Worm (Caenorhabditis elegans) whole organism, L4 larva: ENCODE measurements around the gene nhr-241.

ENCODE experiments used
- F26F4.8 ChIP-seq: fragments of 200-800 bp; sonication (Bioruptor generic); conservative IDR thresholded peaks from 2 replicates; pipeline ENCODE4 v1.3.6; 2022; ENCODE audit warnings: missing genetic modification characterization, missing compliant biosample characterization
- ama-1 ChIP-seq: fragments of 150-350 bp; optimal IDR thresholded peaks from 2 replicates; lab custom pipeline; 2014; ENCODE audit warnings: inconsistent platforms, mixed read lengths
- ces-1 ChIP-seq: fragments of 150-350 bp; sonication (generic microtip); optimal IDR thresholded peaks from 4 replicates; lab custom pipeline; 2014; ENCODE audit warnings: missing biosample characterization, missing genetic modification reagents, missing genetic modification characterization
- ctbp-1 ChIP-seq: fragments of 200-800 bp; sonication (Bioruptor generic); IDR thresholded peaks from 2 replicates; pipeline ENCODE4 v1.3.6; 2022; ENCODE audit warnings: missing genetic modification reagents, missing genetic modification characterization, missing compliant biosample characterization
- lin-39 ChIP-seq: fragments of 150-350 bp; optimal IDR thresholded peaks from 2 replicates; lab custom pipeline; 2014; ENCODE audit warnings: missing biosample characterization, missing genetic modification reagents, missing genetic modification characterization
- lsy-2 ChIP-seq, 2 experiments: fragments of 150-350 bp in 1 of 2; sonication (generic microtip) in 1 of 2; optimal IDR thresholded peaks; 2 replicates each; lab custom pipeline; 2014 to 2017; ENCODE audit warnings: missing biosample characterization in 2 of 2, missing genetic modification characterization in 2 of 2
- mdl-1 ChIP-seq, 2 experiments: fragments of 150-350 bp in 1 of 2; sonication (generic microtip) in 1 of 2; optimal IDR thresholded peaks; 2 replicates each; lab custom pipeline; 2014 to 2017; ENCODE audit warnings: missing biosample characterization in 2 of 2, missing genetic modification characterization in 2 of 2
- nhr-6 ChIP-seq: fragments of 150-350 bp; optimal IDR thresholded peaks from 2 replicates; lab custom pipeline; 2014; ENCODE audit warnings: missing biosample characterization, missing genetic modification characterization
- nhr-77 ChIP-seq: fragments of 150-350 bp; optimal IDR thresholded peaks from 2 replicates; lab custom pipeline; 2014; ENCODE audit warnings: missing biosample characterization, missing genetic modification characterization
- snpc-4 ChIP-seq: fragments of 150-350 bp; optimal IDR thresholded peaks from 2 replicates; lab custom pipeline; 2014; ENCODE audit warnings: missing biosample characterization, missing genetic modification characterization

ce11 chrV:18671811-18672210 lies 27.4 kb upstream of the nhr-241 start:
- no peak for TF ChIP-seq ctbp-1
- TF ChIP-seq mdl-1 (tag; optimal IDR thresholded peaks at IDR 0.05; lab: Kevin White, UChicago): no peak
- TF ChIP-seq nhr-6: no peak
- TF ChIP-seq snpc-4 (tag; lab: Kevin White, UChicago): no peak
- no peak for TF ChIP-seq lin-39
- TF ChIP-seq ces-1 (GFP tag; lab: Kevin White, UChicago): no peak
- TF ChIP-seq lsy-2 (tag; optimal IDR thresholded peaks at IDR 0.05; lab: Kevin White, UChicago): no peak
- no peak for TF ChIP-seq F26F4.8
- TF ChIP-seq ama-1 (lab: Kevin White, UChicago): no peak
- TF ChIP-seq nhr-77 (tag; lab: Kevin White, UChicago): no peak
